Worm (Caenorhabditis elegans) whole organism, young adult: ENCODE data around the gene acl-8.

ENCODE experiments used
- B0261.1 ChIP-seq: sonication (generic microtip); optimal IDR thresholded peaks from 2 replicates; lab custom pipeline; 2016; ENCODE audit warnings: mild to moderate bottlenecking, missing genetic modification characterization, moderate library complexity, missing compliant biosample characterization
- F49E8.2 ChIP-seq: sonication (generic microtip); optimal IDR thresholded peaks from 3 replicates; lab custom pipeline; 2017; ENCODE audit warnings: missing genetic modification characterization, mild to moderate bottlenecking, missing compliant biosample characterization, antibody characterized with exemption, moderate library complexity; ENCODE audit not compliant: insufficient read depth
- Y67H2A.10 ChIP-seq: fragments of 200-800 bp; sonication (Bioruptor generic); conservative IDR thresholded peaks from 2 replicates; pipeline ENCODE4 v1.3.6; 2022; ENCODE audit warnings: missing genetic modification reagents, missing genetic modification characterization, missing compliant biosample characterization
- bed-2 ChIP-seq: fragments of 200-800 bp; sonication (Bioruptor generic); IDR thresholded peaks from 2 replicates; pipeline ENCODE4 v1.3.6; 2022; ENCODE audit warnings: missing genetic modification reagents, missing genetic modification characterization, missing compliant biosample characterization
- chd-7 ChIP-seq: sonication (generic microtip); optimal IDR thresholded peaks from 2 replicates; lab custom pipeline; 2016; ENCODE audit warnings: mild to moderate bottlenecking, missing genetic modification characterization, moderate library complexity, missing compliant biosample characterization
- ekl-4 ChIP-seq: fragments of 200-800 bp; sonication (Bioruptor generic); IDR thresholded peaks from 2 replicates; pipeline ENCODE4 v1.3.6; 2022; ENCODE audit warnings: missing genetic modification reagents, missing genetic modification characterization, missing compliant biosample characterization
- madf-6 ChIP-seq: fragments of 200-800 bp; sonication (Bioruptor generic); IDR thresholded peaks from 2 replicates; pipeline ENCODE4 v1.3.6; 2022; ENCODE audit warnings: missing genetic modification reagents, missing genetic modification characterization, missing compliant biosample characterization
- nfyb-1 ChIP-seq: fragments of 200-800 bp; sonication (Bioruptor generic); IDR thresholded peaks from 2 replicates; pipeline ENCODE4 v1.3.6; 2022; ENCODE audit warnings: missing genetic modification reagents, missing genetic modification characterization, missing compliant biosample characterization
- pha-4 ChIP-seq: fragments of 150-350 bp; sonication (generic microtip); optimal IDR thresholded peaks from 2 replicates; lab custom pipeline; 2014; ENCODE audit warnings: missing biosample characterization, missing genetic modification reagents, missing genetic modification characterization
- snpc-1.1 ChIP-seq: sonication (generic microtip); optimal IDR thresholded peaks from 2 replicates; lab custom pipeline; 2017; ENCODE audit warnings: missing genetic modification characterization, mild to moderate bottlenecking, missing compliant biosample characterization, antibody characterized with exemption, moderate library complexity, missing genotype, missing genetic modification reagents; ENCODE audit not compliant: insufficient read depth
- tbx-9 ChIP-seq: sonication (generic microtip); optimal IDR thresholded peaks from 2 replicates; lab custom pipeline; 2016; ENCODE audit warnings: borderline replicate concordance, missing genetic modification characterization, inconsistent platforms, missing compliant biosample characterization
- ztf-22 ChIP-seq: fragments of 200-800 bp; sonication (Bioruptor generic); optimal IDR thresholded peaks from 2 replicates; lab custom pipeline; 2018; ENCODE audit warnings: mild to moderate bottlenecking, missing genetic modification characterization, moderate library complexity, missing compliant biosample characterization
- ztf-26 ChIP-seq: sonication (generic microtip); optimal IDR thresholded peaks from 2 replicates; lab custom pipeline; 2017; ENCODE audit warnings: missing genetic modification characterization, missing compliant biosample characterization

DNA sequence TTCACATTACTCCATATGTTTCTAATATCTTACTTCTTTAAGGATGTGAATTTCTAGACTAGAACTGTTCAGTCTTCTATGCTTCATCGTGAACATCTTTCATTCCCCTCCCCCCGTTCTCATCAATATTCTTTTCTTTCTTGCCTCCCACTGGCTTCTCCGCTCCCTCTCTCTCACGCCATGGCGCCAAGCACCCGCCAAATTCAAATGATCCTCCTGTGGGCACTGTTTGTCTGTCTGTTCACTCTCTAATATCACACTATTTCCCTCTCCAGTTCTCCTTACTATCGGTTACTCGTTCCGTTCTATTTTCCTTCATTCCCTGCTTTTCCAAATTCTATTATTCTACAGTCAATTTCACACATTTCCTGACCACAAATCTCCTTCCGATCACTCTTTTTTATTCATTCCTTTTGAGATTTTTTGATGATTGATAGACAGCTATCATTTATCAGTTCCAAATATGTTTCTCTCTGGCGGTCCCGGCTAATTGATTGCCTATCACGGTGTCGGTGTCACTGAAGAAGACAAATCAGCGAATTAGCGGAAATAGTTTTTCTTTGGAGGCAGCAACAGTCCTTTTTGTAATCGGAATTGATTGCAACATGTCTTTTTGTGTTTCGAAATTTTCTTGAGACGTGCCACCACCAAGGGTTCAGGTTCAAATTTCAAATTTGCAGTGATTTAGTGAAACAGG is 7.8 kb downstream of the acl-8 start:
- TF ChIP-seq B0261.1 (tag; lab: Kevin White, UChicago) = no peak
- TF ChIP-seq snpc-1.1 (tag; lab: Kevin White, UChicago) = no peak
- TF ChIP-seq Y67H2A.10 (GFP tag; lab: Robert Waterston, UW) = no peak
- no peak for TF ChIP-seq F49E8.2 (tag; lab: Kevin White, UChicago)
- no peak for TF ChIP-seq ekl-4 (GFP tag; lab: Robert Waterston, UW)
- no peak for TF ChIP-seq pha-4 (tag; lab: Kevin White, UChicago)
- no peak for TF ChIP-seq bed-2
- no peak for TF ChIP-seq ztf-26 (tag; lab: Kevin White, UChicago)
- no peak for TF ChIP-seq madf-6 (GFP tag; lab: Robert Waterston, UW)
- TF ChIP-seq tbx-9 = no peak
- no peak for TF ChIP-seq chd-7
- no peak for TF ChIP-seq ztf-22 (GFP tag; lab: Kevin White, UChicago)
- no peak for TF ChIP-seq nfyb-1 (GFP tag; lab: Robert Waterston, UW)
